2 fruit fly cellular contexts compared by ENCODE assay signal in genomic region chrX:18946832-18947231, dm6.
A peak's percentile ranks its signal among the peaks of the same experiment; 100 is the strongest.
TF ChIP-seq lines count a peak whose summit lies in the region.

No protein-coding gene starts in this region.

- no peak for TF ChIP-seq CTCF in whole organism, embryonic (GFP tag; optimal IDR thresholded peaks at IDR 0.05; lab: Kevin White, UChicago)

TF ChIP-seq in whole organism, embryonic, 481 proteins besides CTCF, POLR2A, EP300 and RAD21 (continues in another document):
- TF ChIP-seq mirr (GFP tag; optimal IDR thresholded peaks at IDR 0.05; lab: Kevin White, UChicago): no peak
- peak; percentile 64 for TF ChIP-seq CG8924 (tag; optimal IDR thresholded peaks at IDR 0.05; lab: Kevin White, UChicago)
- TF ChIP-seq CG9797 (GFP tag; optimal IDR thresholded peaks at IDR 0.05; lab: Kevin White, UChicago): no peak
- peak; percentile 86 for TF ChIP-seq CG15696 (tag; optimal IDR thresholded peaks at IDR 0.05; lab: Kevin White, UChicago)
- peak; percentile 73 for TF ChIP-seq ac (GFP tag; optimal IDR thresholded peaks at IDR 0.05; lab: Kevin White, UChicago)
- no peak for TF ChIP-seq CG14441 (GFP tag; IDR thresholded peaks at IDR 0.05; lab: Robert Waterston, UW)
- TF ChIP-seq C15 (GFP tag; IDR thresholded peaks at IDR 0.05; lab: Robert Waterston, UW): no peak
- no peak for TF ChIP-seq CG11504 (tag; optimal IDR thresholded peaks at IDR 0.05; lab: Kevin White, UChicago)
- TF ChIP-seq CG10979 (tag; optimal IDR thresholded peaks at IDR 0.05; lab: Kevin White, UChicago): peak; percentile 69
- peak; percentile 70 for TF ChIP-seq CG2712 (tag; optimal IDR thresholded peaks at IDR 0.05; lab: Kevin White, UChicago)
- TF ChIP-seq HmgD (GFP tag; optimal IDR thresholded peaks at IDR 0.05; lab: Kevin White, UChicago): no peak
- TF ChIP-seq zen (tag; optimal IDR thresholded peaks at IDR 0.05; lab: Kevin White, UChicago): peak; percentile 98
- no peak for TF ChIP-seq sim (GFP tag; IDR thresholded peaks at IDR 0.05; lab: Robert Waterston, UW)
- peak; percentile 78 for TF ChIP-seq CG4404 (GFP tag; IDR thresholded peaks at IDR 0.05; lab: Robert Waterston, UW)
- TF ChIP-seq CG16779 (GFP tag; IDR thresholded peaks at IDR 0.05; lab: Robert Waterston, UW): no peak
- TF ChIP-seq maf-S (GFP tag; optimal IDR thresholded peaks at IDR 0.05; lab: Kevin White, UChicago): no peak
- no peak for TF ChIP-seq z (GFP tag; IDR thresholded peaks at IDR 0.05; lab: Robert Waterston, UW)
- TF ChIP-seq gfzf (GFP tag; optimal IDR thresholded peaks at IDR 0.05; lab: Kevin White, UChicago): no peak
- peak; percentile 79 for TF ChIP-seq fd102C (GFP tag; optimal IDR thresholded peaks at IDR 0.05; lab: Kevin White, UChicago)
- no peak for TF ChIP-seq unc-4 (GFP tag; IDR thresholded peaks at IDR 0.05; lab: Robert Waterston, UW; ENCODE audit: partially characterized antibody)
- no peak for TF ChIP-seq aop (GFP tag; IDR thresholded peaks at IDR 0.05; lab: Robert Waterston, UW)
- TF ChIP-seq CG15073 (GFP tag; optimal IDR thresholded peaks at IDR 0.05; lab: Kevin White, UChicago): no peak
- no peak for TF ChIP-seq Rx (GFP tag; IDR thresholded peaks at IDR 0.05; lab: Robert Waterston, UW)
- peak; percentile 32 for TF ChIP-seq CG13775 (GFP tag; optimal IDR thresholded peaks at IDR 0.05; lab: Kevin White, UChicago)
- peak; percentile 17 for TF ChIP-seq unpg (GFP tag; optimal IDR thresholded peaks at IDR 0.05; lab: Kevin White, UChicago)
- TF ChIP-seq bowl (GFP tag; IDR thresholded peaks at IDR 0.05; lab: Robert Waterston, UW): no peak
- TF ChIP-seq CG17361 (GFP tag; IDR thresholded peaks at IDR 0.05; lab: Robert Waterston, UW): no peak
- TF ChIP-seq kni (GFP tag; optimal IDR thresholded peaks at IDR 0.05; lab: Kevin White, UChicago): peak; percentile 32
- TF ChIP-seq YL-1 (GFP tag; optimal IDR thresholded peaks at IDR 0.05; lab: Kevin White, UChicago): no peak
- no peak for TF ChIP-seq CG34422 (GFP tag; IDR thresholded peaks at IDR 0.05; lab: Robert Waterston, UW)
- TF ChIP-seq hkb (optimal IDR thresholded peaks at IDR 0.05; lab: Kevin White, UChicago): no peak
- 0 out of 2 replicates have a peak, but pooled peaks have one; percentile 11 for TF ChIP-seq hkb (GFP tag; IDR thresholded peaks at IDR 0.05; lab: Robert Waterston, UW)
- no peak for TF ChIP-seq CG9876 (GFP tag; optimal IDR thresholded peaks at IDR 0.05; lab: Kevin White, UChicago)
- peak; percentile 29 for TF ChIP-seq nmo (GFP tag; optimal IDR thresholded peaks at IDR 0.05; lab: Kevin White, UChicago)
- peak; percentile 1 for TF ChIP-seq Ets65A (GFP tag; lab: Kevin White, UChicago)
- TF ChIP-seq toy (GFP tag; IDR thresholded peaks at IDR 0.05; lab: Robert Waterston, UW): no peak
- TF ChIP-seq twi (tag; optimal IDR thresholded peaks at IDR 0.05; lab: Kevin White, UChicago): peak; percentile 18
- no peak for TF ChIP-seq CG18599 (GFP tag; optimal IDR thresholded peaks at IDR 0.05; lab: Kevin White, UChicago)
- TF ChIP-seq mld (GFP tag; IDR thresholded peaks at IDR 0.05; lab: Robert Waterston, UW; ENCODE audit: partially characterized antibody): no peak
- TF ChIP-seq ftz-f1 (GFP tag; optimal IDR thresholded peaks at IDR 0.05; lab: Kevin White, UChicago): no peak
- TF ChIP-seq CG10267 (tag; optimal IDR thresholded peaks at IDR 0.05; lab: Kevin White, UChicago): peak; percentile 63
- no peak for TF ChIP-seq Optix (GFP tag; IDR thresholded peaks at IDR 0.05; lab: Robert Waterston, UW)
- TF ChIP-seq fd96Cb (tag; optimal IDR thresholded peaks at IDR 0.05; lab: Kevin White, UChicago): peak; percentile 15
- no peak for TF ChIP-seq NFAT (GFP tag; IDR thresholded peaks at IDR 0.05; lab: Robert Waterston, UW)
- no peak for TF ChIP-seq Nf-YA (GFP tag; IDR thresholded peaks at IDR 0.05; lab: Robert Waterston, UW)
- no peak for TF ChIP-seq Atf6 (GFP tag; IDR thresholded peaks at IDR 0.05; lab: Robert Waterston, UW)
- TF ChIP-seq CG18262 (tag; optimal IDR thresholded peaks at IDR 0.05; lab: Kevin White, UChicago): peak; percentile 66
- TF ChIP-seq gsb-n (tag; optimal IDR thresholded peaks at IDR 0.05; lab: Kevin White, UChicago): peak; percentile 6

TF ChIP-seq in whole organism, prepupa, 60 proteins besides CTCF, POLR2A, EP300 and RAD21:
- TF ChIP-seq Eip78C (GFP tag; lab: Kevin White, UChicago) (peak; percentile 46), CG31627 (GFP tag; optimal IDR thresholded peaks at IDR 0.05; lab: Kevin White, UChicago) (no peak)
